Worm (Caenorhabditis elegans) whole organism, L1 larva: Measurements from ENCODE around the gene hsp-3.
A peak's percentile ranks its signal among the peaks of the same experiment; 100 is the strongest.

Experiments used
- C04F5.9 ChIP-seq: sonication (generic microtip); optimal IDR thresholded peaks from 2 replicates; lab custom pipeline; 2016; ENCODE audit warnings: missing genetic modification characterization, missing compliant biosample characterization
- C16A3.4 ChIP-seq: fragments of 150-350 bp; optimal IDR thresholded peaks from 2 replicates; lab custom pipeline; 2014; ENCODE audit warnings: missing biosample characterization, missing genetic modification characterization
- F16B12.6 ChIP-seq: fragments of 150-350 bp; optimal IDR thresholded peaks from 2 replicates; lab custom pipeline; 2014; ENCODE audit warnings: missing biosample characterization, missing genetic modification characterization
- aha-1 ChIP-seq: fragments of 150-350 bp; optimal IDR thresholded peaks from 2 replicates; lab custom pipeline; 2014; ENCODE audit warnings: missing biosample characterization, missing genetic modification characterization
- alr-1 ChIP-seq: fragments of 200-800 bp; sonication (Bioruptor generic); optimal IDR thresholded peaks from 2 replicates; lab custom pipeline; 2018; ENCODE audit warnings: borderline replicate concordance, mild to moderate bottlenecking, missing genetic modification characterization, missing compliant biosample characterization
- blmp-1 ChIP-seq: fragments of 150-350 bp; optimal IDR thresholded peaks from 2 replicates; lab custom pipeline; 2014; ENCODE audit warnings: missing biosample characterization, missing genetic modification characterization
- ceh-8 ChIP-seq: fragments of 200-800 bp; sonication (Bioruptor generic); optimal IDR thresholded peaks from 2 replicates; lab custom pipeline; 2018; ENCODE audit warnings: mild to moderate bottlenecking, missing genetic modification characterization, moderate library complexity, missing compliant biosample characterization
- ceh-82 ChIP-seq, 3 experiments: fragments of 150-350 bp in 1 of 3; sonication (generic microtip) in 2 of 3; optimal IDR thresholded peaks; 2 replicates each; lab custom pipeline; 2014 to 2017; ENCODE audit warnings: missing biosample characterization in 3 of 3, missing genetic modification characterization in 3 of 3
- ceh-90 ChIP-seq: sonication (generic microtip); optimal IDR thresholded peaks from 2 replicates; lab custom pipeline; 2016; ENCODE audit warnings: missing genetic modification characterization, missing compliant biosample characterization
- dsc-1 ChIP-seq: sonication (generic microtip); optimal IDR thresholded peaks from 2 replicates; lab custom pipeline; 2016; ENCODE audit warnings: mild to moderate bottlenecking, missing genetic modification characterization, missing compliant biosample characterization
- efl-1 ChIP-seq, 4 experiments: fragments of 150-350 bp; optimal IDR thresholded peaks in 3 of 4; peaks in 1 of 4; 1 replicate in 1 of 4; 2 replicates in 3 of 4; lab custom pipeline; 2014; ENCODE audit warnings: missing biosample characterization in 2 of 4, missing genetic modification characterization in 2 of 4, missing genetic modification reagents in 2 of 4
- elt-2 ChIP-seq: sonication (generic microtip); optimal IDR thresholded peaks from 2 replicates; lab custom pipeline; 2016; ENCODE audit warnings: missing genetic modification characterization, mild to moderate bottlenecking, inconsistent platforms, missing compliant biosample characterization, missing genetic modification reagents
- elt-3 ChIP-seq, 6 experiments: fragments of 150-350 bp in 1 of 6; sonication (generic microtip); optimal IDR thresholded peaks; 2 replicates each; lab custom pipeline; 2017 to 2018; ENCODE audit warnings: missing biosample characterization in 6 of 6, missing genetic modification characterization in 6 of 6, inconsistent platforms in 1 of 6
- ets-5 ChIP-seq: fragments of 200-800 bp; sonication (Bioruptor generic); IDR thresholded peaks from 2 replicates; pipeline ENCODE4 v1.3.6; 2022; ENCODE audit warnings: missing genetic modification characterization, missing compliant biosample characterization
- fkh-8 ChIP-seq: sonication (generic microtip); optimal IDR thresholded peaks from 2 replicates; lab custom pipeline; 2016; ENCODE audit warnings: mild to moderate bottlenecking, missing genetic modification characterization, missing compliant biosample characterization
- fos-1 ChIP-seq: fragments of 150-350 bp; optimal IDR thresholded peaks from 2 replicates; lab custom pipeline; 2014; ENCODE audit warnings: missing biosample characterization, missing genetic modification characterization
- grh-1 ChIP-seq: fragments of 200-800 bp; sonication (Bioruptor generic); IDR thresholded peaks from 2 replicates; pipeline ENCODE4 v1.3.6; 2022; ENCODE audit warnings: missing genetic modification reagents, missing genetic modification characterization, missing compliant biosample characterization
- hlh-17 ChIP-seq: fragments of 200-800 bp; sonication (Bioruptor generic); optimal IDR thresholded peaks from 2 replicates; lab custom pipeline; 2018; ENCODE audit warnings: missing genetic modification characterization, mild to moderate bottlenecking, missing compliant biosample characterization, moderate library complexity, borderline replicate concordance
- jun-1 ChIP-seq: fragments of 150-350 bp; optimal IDR thresholded peaks from 2 replicates; lab custom pipeline; 2014; ENCODE audit warnings: missing biosample characterization, missing genetic modification reagents, missing genetic modification characterization
- lin-14 ChIP-seq: fragments of 200-800 bp; sonication (Bioruptor generic); optimal IDR thresholded peaks from 2 replicates; lab custom pipeline; 2018; ENCODE audit warnings: mild to moderate bottlenecking, missing genetic modification characterization, moderate library complexity, missing compliant biosample characterization
- lin-15B ChIP-seq: fragments of 150-350 bp; sonication (generic microtip); optimal IDR thresholded peaks from 3 replicates; lab custom pipeline; 2014; ENCODE audit warnings: missing biosample characterization, missing genetic modification characterization
- lin-39 ChIP-seq: fragments of 150-350 bp; optimal IDR thresholded peaks from 2 replicates; lab custom pipeline; 2014; ENCODE audit warnings: missing biosample characterization, missing genetic modification reagents, missing genetic modification characterization
- mef-2 ChIP-seq: fragments of 150-350 bp; optimal IDR thresholded peaks from 2 replicates; lab custom pipeline; 2014; ENCODE audit warnings: missing biosample characterization, missing genetic modification characterization
- nhr-11 ChIP-seq: fragments of 150-350 bp; optimal IDR thresholded peaks from 2 replicates; lab custom pipeline; 2014; ENCODE audit warnings: missing biosample characterization, missing genetic modification characterization
- nhr-12 ChIP-seq: sonication (generic microtip); optimal IDR thresholded peaks from 2 replicates; lab custom pipeline; 2017; ENCODE audit warnings: missing biosample characterization, missing genetic modification characterization
- nhr-19 ChIP-seq: fragments of 200-800 bp; sonication (Bioruptor generic); conservative IDR thresholded peaks from 2 replicates; pipeline ENCODE4 v1.3.6; 2022; ENCODE audit warnings: missing genetic modification characterization, missing compliant biosample characterization
- nhr-20 ChIP-seq: sonication (generic microtip); optimal IDR thresholded peaks from 2 replicates; lab custom pipeline; 2016; ENCODE audit warnings: mild to moderate bottlenecking, missing genetic modification characterization, missing compliant biosample characterization
- nhr-28 ChIP-seq: fragments of 150-350 bp; optimal IDR thresholded peaks from 2 replicates; lab custom pipeline; 2014; ENCODE audit warnings: missing biosample characterization, missing genetic modification characterization
- nhr-47 ChIP-seq: sonication (generic microtip); optimal IDR thresholded peaks from 2 replicates; lab custom pipeline; 2016; ENCODE audit warnings: mild to moderate bottlenecking, missing genetic modification characterization, moderate library complexity, missing compliant biosample characterization
- nhr-71 ChIP-seq: sonication (generic microtip); optimal IDR thresholded peaks from 2 replicates; lab custom pipeline; 2016; ENCODE audit warnings: mild to moderate bottlenecking, missing genetic modification characterization, moderate library complexity, missing compliant biosample characterization
- nhr-76 ChIP-seq: sonication (generic microtip); optimal IDR thresholded peaks from 2 replicates; lab custom pipeline; 2017; ENCODE audit warnings: missing biosample characterization, missing genetic modification characterization
- nhr-84 ChIP-seq: sonication (generic microtip); optimal IDR thresholded peaks from 2 replicates; lab custom pipeline; 2017; ENCODE audit warnings: missing biosample characterization, missing genetic modification characterization
- nhr-85 ChIP-seq: sonication (generic microtip); peaks from one replicate; lab custom pipeline; 2016; ENCODE audit warnings: missing genetic modification characterization, inconsistent platforms, missing compliant biosample characterization
- pax-3 ChIP-seq: fragments of 200-800 bp; sonication (Bioruptor generic); optimal IDR thresholded peaks from 2 replicates; lab custom pipeline; 2018; ENCODE audit warnings: mild to moderate bottlenecking, missing genetic modification characterization, moderate library complexity, missing compliant biosample characterization
- pqm-1 ChIP-seq: sonication (generic microtip); optimal IDR thresholded peaks from 3 replicates; lab custom pipeline; 2017; ENCODE audit warnings: missing biosample characterization, missing genetic modification characterization
- snpc-4 ChIP-seq: fragments of 150-350 bp; optimal IDR thresholded peaks from 2 replicates; lab custom pipeline; 2014; ENCODE audit warnings: missing biosample characterization, missing genetic modification characterization
- snu-23 ChIP-seq: sonication (generic microtip); optimal IDR thresholded peaks from 2 replicates; lab custom pipeline; 2016; ENCODE audit warnings: missing genetic modification characterization, missing compliant biosample characterization
- tbx-2 ChIP-seq: sonication (generic microtip); optimal IDR thresholded peaks from 2 replicates; lab custom pipeline; 2016; ENCODE audit warnings: missing genetic modification characterization, missing compliant biosample characterization
- tlp-1 ChIP-seq: fragments of 150-350 bp; optimal IDR thresholded peaks from 2 replicates; lab custom pipeline; 2014; ENCODE audit warnings: missing biosample characterization, missing genetic modification characterization
- unc-62 ChIP-seq: fragments of 150-350 bp; optimal IDR thresholded peaks from 2 replicates; lab custom pipeline; 2014; ENCODE audit warnings: missing biosample characterization, missing genetic modification reagents, missing genetic modification characterization
- xbp-1 ChIP-seq: sonication (generic microtip); optimal IDR thresholded peaks from 2 replicates; lab custom pipeline; 2016; ENCODE audit warnings: missing genetic modification characterization, missing compliant biosample characterization
- zip-4 ChIP-seq: fragments of 200-800 bp; sonication (Bioruptor generic); optimal IDR thresholded peaks from 2 replicates; lab custom pipeline; 2018; ENCODE audit warnings: mild to moderate bottlenecking, missing genetic modification characterization, moderate library complexity, missing compliant biosample characterization

The hsp-3 gene

DNA sequence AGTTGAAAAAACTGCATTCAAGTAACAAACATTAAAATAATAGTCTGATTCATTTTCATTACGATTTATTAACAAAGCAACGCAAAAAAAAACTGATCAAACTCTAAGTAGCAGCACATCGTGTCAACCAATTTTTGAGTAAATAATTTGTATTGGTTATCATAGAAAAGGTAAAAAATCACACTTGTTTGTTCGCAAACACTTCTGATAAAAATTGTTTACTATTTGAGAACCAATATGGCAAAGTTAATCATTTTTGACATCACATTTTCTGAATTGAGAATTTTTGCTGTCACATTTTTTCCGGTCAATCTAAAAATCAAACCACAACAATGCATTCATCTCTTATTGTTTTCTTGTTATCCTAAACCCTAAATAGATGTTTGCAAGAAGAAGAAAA lies 29.4 kb upstream of the hsp-3 start:
- TF ChIP-seq nhr-28 (tag; lab: Kevin White, UChicago): no peak

DNA sequence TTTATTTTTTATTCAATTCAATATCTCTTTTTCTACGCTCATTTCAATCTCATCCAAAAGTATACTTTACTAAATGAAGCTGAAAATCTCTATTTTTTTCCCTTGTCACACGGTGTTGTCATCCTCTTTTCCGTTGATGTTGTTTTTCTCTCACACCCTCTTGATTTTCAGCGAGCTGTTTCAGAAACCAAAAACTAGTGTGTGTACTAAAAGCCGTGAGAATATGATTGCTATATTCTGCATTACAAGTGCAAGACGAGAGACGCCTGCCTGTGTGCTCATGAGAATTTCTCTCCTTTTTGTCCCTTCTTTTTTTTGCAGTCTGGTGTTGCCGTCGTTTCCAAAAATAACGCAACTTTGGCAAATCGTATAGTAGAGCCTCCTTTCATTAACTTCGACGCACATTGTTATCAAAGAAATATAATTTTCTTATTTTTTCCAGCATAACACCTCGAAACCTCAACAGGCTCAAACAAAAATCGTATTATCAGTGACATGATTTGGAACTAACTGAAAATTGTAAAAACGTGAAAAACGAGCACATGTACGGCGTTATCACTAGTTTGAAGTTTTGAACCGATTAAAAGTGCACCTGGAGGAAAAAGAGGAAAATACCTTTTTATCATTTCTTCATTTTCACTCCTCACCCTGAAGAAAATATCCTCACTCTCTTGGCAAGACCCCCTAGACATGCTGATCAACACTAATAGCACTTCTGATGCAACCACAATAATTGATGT lies 26.3 kb upstream of the hsp-3 start, which contains the start of gene C15H9.2:
Gene C15H9.2, plus strand, starts transcription at position 441 of the 740 bp plus-strand sequence.
- TF ChIP-seq lin-14 (GFP tag; lab: Kevin White, UChicago) (peak; percentile 20), ceh-8 (GFP tag; lab: Kevin White, UChicago) (peak; percentile 14), elt-2 (peak; percentile 56), nhr-47 (tag; lab: Kevin White, UChicago) (no peak), C16A3.4 (tag; lab: Kevin White, UChicago) (no peak), grh-1 (GFP tag; lab: Robert Waterston, UW) (no peak), nhr-11 (no peak), nhr-71 (tag; lab: Kevin White, UChicago) (no peak), fkh-8 (tag; lab: Kevin White, UChicago) (peak; percentile 53)

DNA sequence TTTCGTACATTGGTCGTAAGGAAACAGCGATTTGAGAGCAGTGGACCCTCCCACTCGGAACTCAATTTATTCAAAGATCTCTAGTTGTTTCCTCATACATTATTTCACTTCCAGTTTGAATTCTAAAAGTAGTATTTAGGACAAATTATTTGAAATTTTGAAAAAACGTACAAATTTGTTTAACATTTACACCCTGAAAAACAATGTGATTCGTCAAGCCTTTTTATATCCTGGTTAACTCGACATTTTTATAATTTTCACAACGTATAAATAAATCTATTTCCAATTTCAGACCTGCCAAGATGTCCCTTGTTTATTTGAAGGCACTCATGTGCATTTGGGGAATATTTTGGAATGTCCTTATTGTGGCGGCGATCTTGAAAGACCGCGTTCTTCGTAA lies 23.6 kb upstream of the hsp-3 start, which contains the start of gene C15H9.3:
Gene C15H9.3, plus strand, starts transcription at position 301 of the 400 bp plus-strand sequence.
- TF ChIP-seq lin-39 (tag; lab: Kevin White, UChicago) (no peak), elt-2 (no peak), zip-4 (GFP tag; lab: Kevin White, UChicago) (no peak), efl-1 (optimal IDR thresholded peaks at IDR 0.05; lab: Kevin White, UChicago) (no peak), efl-1 (GFP tag; optimal IDR thresholded peaks at IDR 0.05 in 1 of 2; lab: Kevin White, UChicago) (no peak), hlh-17 (GFP tag; lab: Kevin White, UChicago) (no peak), blmp-1 (no peak), nhr-85 (no peak), nhr-76 (tag; lab: Kevin White, UChicago) (no peak), aha-1 (tag; lab: Kevin White, UChicago) (no peak), snu-23 (GFP tag; lab: Kevin White, UChicago) (no peak), nhr-19 (GFP tag; lab: Robert Waterston, UW) (no peak), grh-1 (GFP tag; lab: Robert Waterston, UW) (no peak), nhr-71 (tag; lab: Kevin White, UChicago) (no peak), pqm-1 (tag; lab: Kevin White, UChicago) (no peak), F16B12.6 (no peak)

DNA sequence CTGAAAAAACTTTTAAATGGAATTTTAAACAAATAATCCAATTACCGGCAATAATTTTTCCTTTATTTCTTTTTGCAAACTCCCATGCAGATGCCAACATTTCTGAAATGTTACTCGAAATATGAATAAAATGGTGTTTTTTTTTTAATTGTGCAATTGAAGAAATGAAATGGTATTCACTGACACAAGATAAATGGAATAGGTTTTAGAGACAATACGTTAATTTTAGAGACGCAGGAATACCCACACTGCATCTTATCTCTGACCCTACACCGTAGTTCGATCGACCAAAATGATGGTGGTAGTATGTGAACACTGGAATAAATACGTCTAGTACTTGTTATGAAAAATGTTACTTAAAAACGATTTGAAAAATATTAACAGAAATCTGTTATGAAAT lies 20.9 kb upstream of the hsp-3 start, which contains the start of gene prx-3:
Gene prx-3, minus strand, starts transcription at position 101 of the 400 bp plus-strand sequence.
- no peak for TF ChIP-seq ets-5 (GFP tag; lab: Robert Waterston, UW)
- peak; percentile 46 for TF ChIP-seq nhr-20 (tag; lab: Kevin White, UChicago)
- no peak for TF ChIP-seq alr-1

DNA sequence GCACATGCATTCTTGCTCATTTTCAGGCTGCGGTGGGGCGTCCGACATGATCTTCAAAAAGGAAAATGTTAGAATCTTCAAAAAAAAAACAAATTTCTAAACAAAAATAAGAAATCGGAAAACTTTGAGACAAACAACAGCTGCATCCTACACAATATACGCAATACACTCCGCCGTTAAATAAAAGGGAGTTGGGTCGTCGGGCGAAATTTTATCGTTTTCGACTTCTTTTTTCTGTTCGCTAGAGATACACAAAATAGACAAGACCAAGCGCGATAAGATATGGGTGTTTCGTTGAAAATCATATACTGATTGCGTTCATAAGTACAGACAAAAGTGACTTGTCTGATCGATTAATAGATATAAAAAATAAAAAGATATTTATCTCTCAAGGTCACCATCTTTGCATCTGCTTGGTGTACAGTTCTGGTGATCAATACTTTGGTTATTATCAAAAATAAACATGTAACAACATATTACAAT lies 17.4 kb upstream of the hsp-3 start, which contains the start of gene kynu-1:
Gene kynu-1, minus strand, starts transcription at position 51 of the 483 bp plus-strand sequence.
- TF ChIP-seq pax-3 (tag; lab: Kevin White, UChicago) (no peak), blmp-1 (peak; percentile 90), ceh-82 (tag; optimal IDR thresholded peaks at IDR 0.05; lab: Kevin White, UChicago) (no peak), snpc-4 (no peak), nhr-84 (tag; lab: Kevin White, UChicago) (no peak), elt-3 (tag; optimal IDR thresholded peaks at IDR 0.05; lab: Kevin White, UChicago) (peak in 3 of 6 experiments; percentile 43 to 84 (median 61)), tlp-1 (tag; lab: Kevin White, UChicago) (no peak), snu-23 (GFP tag; lab: Kevin White, UChicago) (peak; percentile 9), mef-2 (no peak), lin-39 (tag; lab: Kevin White, UChicago) (no peak), C04F5.9 (no peak), C16A3.4 (tag; lab: Kevin White, UChicago) (no peak), xbp-1 (tag; lab: Kevin White, UChicago) (no peak), ceh-90 (no peak), ceh-8 (GFP tag; lab: Kevin White, UChicago) (no peak), lin-15B (no peak), lin-14 (GFP tag; lab: Kevin White, UChicago) (peak; percentile 62), fkh-8 (tag; lab: Kevin White, UChicago) (no peak), tbx-2 (tag; lab: Kevin White, UChicago) (no peak), fos-1 (tag; lab: Kevin White, UChicago) (no peak), jun-1 (tag; lab: Kevin White, UChicago) (no peak), nhr-12 (tag; lab: Kevin White, UChicago) (no peak), F16B12.6 (no peak), dsc-1 (no peak), unc-62 (GFP tag; lab: Kevin White, UChicago) (no peak), nhr-19 (GFP tag; lab: Robert Waterston, UW) (no peak)
